Worm (Caenorhabditis elegans) whole organism, L3 larva: ENCODE measurements around the gene C14C6.2.

Experiments used
- aly-2 ChIP-seq: fragments of 150-350 bp; optimal IDR thresholded peaks from 2 replicates; lab custom pipeline; 2014; ENCODE audit warnings: missing biosample characterization, missing genetic modification characterization
- ceh-28 ChIP-seq: fragments of 150-350 bp; optimal IDR thresholded peaks from 2 replicates; lab custom pipeline; 2014; ENCODE audit warnings: missing biosample characterization, missing genetic modification reagents, missing genetic modification characterization
- ceh-9 ChIP-seq: sonication (generic microtip); optimal IDR thresholded peaks from 2 replicates; lab custom pipeline; 2018; ENCODE audit warnings: missing biosample characterization, missing genetic modification characterization
- daf-12 ChIP-seq: fragments of 150-350 bp; optimal IDR thresholded peaks from 2 replicates; lab custom pipeline; 2014; ENCODE audit warnings: missing biosample characterization, missing genetic modification reagents, missing genetic modification characterization
- egl-27 ChIP-seq: sonication (generic microtip); optimal IDR thresholded peaks from 4 replicates; lab custom pipeline; 2017; ENCODE audit warnings: missing biosample characterization, missing genetic modification reagents, missing genetic modification characterization
- egl-5 ChIP-seq: fragments of 150-350 bp; optimal IDR thresholded peaks from 2 replicates; lab custom pipeline; 2017; ENCODE audit warnings: missing biosample characterization, missing genetic modification reagents, missing genetic modification characterization, inconsistent platforms
- elt-1 ChIP-seq: fragments of 150-350 bp; optimal IDR thresholded peaks from 2 replicates; lab custom pipeline; 2014; ENCODE audit warnings: missing biosample characterization, missing genetic modification characterization
- elt-2 ChIP-seq: sonication (generic microtip); optimal IDR thresholded peaks from 2 replicates; lab custom pipeline; 2016; ENCODE audit warnings: missing genetic modification reagents, mild to moderate bottlenecking, missing genetic modification characterization, missing compliant biosample characterization
- elt-3 ChIP-seq, 3 experiments: fragments of 150-350 bp in 1 of 3; sonication (generic microtip) in 2 of 3; optimal IDR thresholded peaks; 2 replicates in 2 of 3; 4 replicates in 1 of 3; lab custom pipeline; 2014 to 2017; ENCODE audit warnings: missing biosample characterization in 3 of 3, missing genetic modification characterization in 3 of 3
- fkh-2 ChIP-seq: fragments of 150-350 bp; optimal IDR thresholded peaks from 2 replicates; lab custom pipeline; 2014; ENCODE audit warnings: missing biosample characterization, missing genetic modification reagents, missing genetic modification characterization
- fos-1 ChIP-seq: fragments of 150-350 bp; optimal IDR thresholded peaks from 2 replicates; lab custom pipeline; 2014; ENCODE audit warnings: missing biosample characterization, missing genetic modification characterization
- hmg-11 ChIP-seq: sonication (generic microtip); optimal IDR thresholded peaks from 2 replicates; lab custom pipeline; 2016; ENCODE audit warnings: missing genetic modification characterization, missing compliant biosample characterization
- jun-1 ChIP-seq: fragments of 150-350 bp; optimal IDR thresholded peaks from 2 replicates; lab custom pipeline; 2014; ENCODE audit warnings: missing biosample characterization, missing genetic modification reagents, missing genetic modification characterization
- lin-15B ChIP-seq: fragments of 150-350 bp; optimal IDR thresholded peaks from 2 replicates; lab custom pipeline; 2014; ENCODE audit warnings: missing biosample characterization, missing genetic modification characterization
- lsy-12 ChIP-seq: sonication (generic microtip); optimal IDR thresholded peaks from 2 replicates; lab custom pipeline; 2016; ENCODE audit warnings: mild to moderate bottlenecking, missing genetic modification characterization, missing compliant biosample characterization
- mdl-1 ChIP-seq: fragments of 150-350 bp; optimal IDR thresholded peaks from 2 replicates; lab custom pipeline; 2014; ENCODE audit warnings: missing biosample characterization, missing genetic modification characterization
- mml-1 ChIP-seq: fragments of 150-350 bp; sonication (generic microtip); optimal IDR thresholded peaks from 3 replicates; lab custom pipeline; 2014; ENCODE audit warnings: missing biosample characterization, missing genetic modification characterization
- nhr-11 ChIP-seq: fragments of 150-350 bp; optimal IDR thresholded peaks from 2 replicates; lab custom pipeline; 2014; ENCODE audit warnings: missing biosample characterization, missing genetic modification characterization
- nhr-23 ChIP-seq: fragments of 150-350 bp; optimal IDR thresholded peaks from 2 replicates; lab custom pipeline; 2014; ENCODE audit warnings: missing biosample characterization, missing genetic modification reagents, missing genetic modification characterization
- nhr-237 ChIP-seq: fragments of 150-350 bp; optimal IDR thresholded peaks from 2 replicates; lab custom pipeline; 2014; ENCODE audit warnings: missing biosample characterization, missing genetic modification characterization
- nhr-25 ChIP-seq: sonication (generic microtip); optimal IDR thresholded peaks from 2 replicates; lab custom pipeline; 2017; ENCODE audit warnings: missing biosample characterization, missing genetic modification characterization
- nhr-28 ChIP-seq: fragments of 150-350 bp; optimal IDR thresholded peaks from 2 replicates; lab custom pipeline; 2014; ENCODE audit warnings: missing biosample characterization, missing genetic modification characterization
- nhr-43 ChIP-seq: sonication (generic microtip); optimal IDR thresholded peaks from 2 replicates; lab custom pipeline; 2016; ENCODE audit warnings: mild to moderate bottlenecking, missing genetic modification characterization, missing compliant biosample characterization; ENCODE audit not compliant: poor library complexity, severe bottlenecking
- nhr-76 ChIP-seq: fragments of 150-350 bp; sonication (generic microtip); optimal IDR thresholded peaks from 5 replicates; lab custom pipeline; 2014; ENCODE audit warnings: missing biosample characterization, missing genetic modification characterization
- pqm-1 ChIP-seq: fragments of 150-350 bp; optimal IDR thresholded peaks from 2 replicates; lab custom pipeline; 2017; ENCODE audit warnings: missing biosample characterization, missing genetic modification characterization, inconsistent platforms
- sea-2 ChIP-seq: fragments of 150-350 bp; sonication (generic microtip); optimal IDR thresholded peaks from 4 replicates; lab custom pipeline; 2014; ENCODE audit warnings: missing biosample characterization, missing genetic modification reagents, missing genetic modification characterization
- snpc-4 ChIP-seq: fragments of 150-350 bp; optimal IDR thresholded peaks from 2 replicates; lab custom pipeline; 2014; ENCODE audit warnings: missing biosample characterization, missing genetic modification characterization
- tbx-2 ChIP-seq: sonication (generic microtip); optimal IDR thresholded peaks from 2 replicates; lab custom pipeline; 2016; ENCODE audit warnings: mild to moderate bottlenecking, missing genetic modification characterization, missing compliant biosample characterization
- unc-39 ChIP-seq: sonication (generic microtip); optimal IDR thresholded peaks from 4 replicates; lab custom pipeline; 2017; ENCODE audit warnings: missing biosample characterization, missing genetic modification characterization
- unc-62 ChIP-seq: fragments of 150-350 bp; sonication (generic microtip); optimal IDR thresholded peaks from 4 replicates; lab custom pipeline; 2014; ENCODE audit warnings: missing biosample characterization, missing genetic modification reagents, missing genetic modification characterization
- ztf-11 ChIP-seq: fragments of 150-350 bp; optimal IDR thresholded peaks from 2 replicates; lab custom pipeline; 2014; ENCODE audit warnings: missing biosample characterization, missing genetic modification characterization

The C14C6.2 gene

ce11 chrV:534176-534575 lies 28.8 kb upstream of the C14C6.2 start, which contains the start of gene nhr-132:
TSS of gene nhr-132 (plus strand) at chrV:534446.
- TF ChIP-seq hmg-11 (tag; lab: Kevin White, UChicago) (peak; percentile 18), mdl-1 (tag; lab: Kevin White, UChicago) (no peak), egl-5 (tag; lab: Kevin White, UChicago) (peak; percentile 14), nhr-23 (tag; lab: Kevin White, UChicago) (peak; percentile 27), elt-3 (tag; optimal IDR thresholded peaks at IDR 0.05; lab: Kevin White, UChicago) (peak in 1 of 3 experiments; percentile 58), nhr-28 (tag; lab: Kevin White, UChicago) (no peak), elt-2 (tag; lab: Kevin White, UChicago) (peak; percentile 60), nhr-11 (tag; lab: Kevin White, UChicago) (no peak), ceh-28 (tag; lab: Kevin White, UChicago) (peak; percentile 53), nhr-25 (tag; lab: Kevin White, UChicago) (peak; percentile 28), pqm-1 (tag; lab: Kevin White, UChicago) (peak; percentile 73)

DNA sequence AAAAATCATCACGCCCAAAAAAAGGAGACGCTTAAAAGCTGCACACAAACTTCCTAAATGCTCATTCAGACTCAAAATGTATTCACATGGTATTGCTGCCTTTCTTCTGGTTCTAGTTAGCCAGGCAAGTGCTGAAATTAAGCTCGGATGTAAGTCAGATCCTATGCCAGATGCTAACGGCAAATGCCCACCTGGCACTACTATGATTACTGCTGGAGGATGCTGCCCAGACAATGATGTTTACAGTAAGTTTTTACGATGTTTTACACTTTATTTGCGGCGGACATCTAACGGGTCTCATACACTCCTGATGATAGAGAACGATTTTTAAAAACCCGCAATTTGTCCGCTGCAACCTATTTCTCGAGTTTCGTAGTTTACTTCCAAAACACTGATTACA lies 26.4 kb upstream of the C14C6.2 start, which contains the start of gene C14C6.5:
Gene C14C6.5, plus strand, starts transcription at position 58 of the 400 bp plus-strand sequence.
- TF ChIP-seq daf-12 (tag; lab: Kevin White, UChicago) (no peak), jun-1 (tag; lab: Kevin White, UChicago) (no peak), lin-15B (tag; lab: Kevin White, UChicago) (no peak), aly-2 (tag; lab: Kevin White, UChicago) (no peak), snpc-4 (tag; lab: Kevin White, UChicago) (no peak), ztf-11 (tag; lab: Kevin White, UChicago) (no peak), tbx-2 (tag; lab: Kevin White, UChicago) (no peak), sea-2 (GFP tag; lab: Kevin White, UChicago) (no peak), unc-39 (no peak), nhr-28 (tag; lab: Kevin White, UChicago) (no peak), unc-62 (GFP tag; lab: Kevin White, UChicago) (no peak), fkh-2 (tag; lab: Kevin White, UChicago) (no peak)

DNA sequence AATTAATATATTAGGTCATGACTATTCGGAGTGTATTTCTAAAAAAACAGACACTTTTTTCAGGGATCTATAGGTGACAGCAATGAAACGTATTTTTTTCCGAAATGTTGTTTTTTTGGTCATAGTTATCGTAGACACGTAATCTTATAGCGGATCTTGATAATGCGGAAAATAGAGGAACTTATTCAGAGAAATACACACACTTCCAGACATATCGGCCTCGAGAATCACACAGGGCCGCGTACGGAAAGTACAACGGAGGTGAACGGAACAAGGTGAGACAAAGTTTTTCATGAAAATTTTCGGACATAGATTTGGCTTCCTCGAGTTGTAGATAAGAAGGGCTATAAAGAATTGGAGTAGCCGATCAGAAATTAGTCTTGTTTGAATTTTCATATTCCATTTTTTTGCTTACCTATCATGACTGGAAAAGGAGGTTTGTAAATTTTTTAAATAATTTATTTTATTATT lies 23.9 kb upstream of the C14C6.2 start, which contains the start of gene nhr-155:
Gene nhr-155, plus strand, starts transcription at position 421 of the 471 bp plus-strand sequence.
- TF ChIP-seq ztf-11 (tag; lab: Kevin White, UChicago): no peak
- no peak for TF ChIP-seq nhr-237 (tag; lab: Kevin White, UChicago)
- TF ChIP-seq nhr-43 (tag; lab: Kevin White, UChicago): peak; percentile 67
- TF ChIP-seq unc-62 (GFP tag; lab: Kevin White, UChicago): no peak
- TF ChIP-seq elt-1 (tag; lab: Kevin White, UChicago): peak; percentile 95
- TF ChIP-seq egl-27 (tag; lab: Kevin White, UChicago): no peak
- peak; percentile 87 for TF ChIP-seq nhr-23 (tag; lab: Kevin White, UChicago)
- TF ChIP-seq nhr-25 (tag; lab: Kevin White, UChicago): peak; percentile 32

ce11 chrV:541470-541869 lies 21.5 kb upstream of the C14C6.2 start:
- TF ChIP-seq elt-1 (tag; lab: Kevin White, UChicago) (peak; percentile 68), nhr-76 (tag; lab: Kevin White, UChicago) (no peak)

ce11 chrV:543169-543568 lies 19.8 kb upstream of the C14C6.2 start, which contains the start of gene C14C6.3:
TSS of gene C14C6.3 (plus strand) at chrV:543469.
- TF ChIP-seq snpc-4 (tag; lab: Kevin White, UChicago): no peak
- TF ChIP-seq elt-1 (tag; lab: Kevin White, UChicago): peak; percentile 64

- no peak for TF ChIP-seq egl-27 (tag; lab: Kevin White, UChicago)
- no peak for TF ChIP-seq ceh-9 (tag; lab: Kevin White, UChicago)
- TF ChIP-seq nhr-25 (tag; lab: Kevin White, UChicago): no peak
- no peak for TF ChIP-seq aly-2 (tag; lab: Kevin White, UChicago)
- no peak for TF ChIP-seq unc-39
- TF ChIP-seq mml-1 (tag; lab: Kevin White, UChicago): no peak
- no peak for TF ChIP-seq sea-2 (GFP tag; lab: Kevin White, UChicago)
- no peak for TF ChIP-seq fos-1 (tag; lab: Kevin White, UChicago)
- no peak for TF ChIP-seq nhr-11 (tag; lab: Kevin White, UChicago)
- TF ChIP-seq ceh-28 (tag; lab: Kevin White, UChicago): no peak
- no peak for TF ChIP-seq elt-2 (tag; lab: Kevin White, UChicago)
- no peak for TF ChIP-seq daf-12 (tag; lab: Kevin White, UChicago)
- no peak for TF ChIP-seq fkh-2 (tag; lab: Kevin White, UChicago)
- no peak for TF ChIP-seq lsy-12
- TF ChIP-seq pqm-1 (tag; lab: Kevin White, UChicago): no peak
- TF ChIP-seq, all 47 proteins: peak for 0
Observed at ce11 chrV:547980-548379, 15.0 kb upstream of the C14C6.2 start, which contains the start of gene C14C6.6. TSS of gene C14C6.6 (minus strand) at chrV:548080.
